Fruit fly (Drosophila melanogaster) whole organism, pupa: ENCODE measurements around the gene Dysb.

Experiments
- CG10348 ChIP-seq: fragments of 200-800 bp; sonication (Bioruptor generic); IDR thresholded peaks from 2 replicates; pipeline ENCODE4 v1.3.6; 2022; ENCODE audit warnings: missing biosample characterization, missing genetic modification characterization
- CG12605 ChIP-seq: fragments of 200-800 bp; sonication (Bioruptor generic); IDR thresholded peaks from 2 replicates; pipeline ENCODE4 v1.3.6; 2022; ENCODE audit warnings: missing biosample characterization, missing genetic modification characterization
- CG13204 ChIP-seq: fragments of 200-800 bp; sonication (Bioruptor generic); optimal IDR thresholded peaks from 2 replicates; lab custom pipeline; 2018; ENCODE audit warnings: missing biosample characterization, mild to moderate bottlenecking, missing genetic modification characterization, moderate library complexity
- CG14655 ChIP-seq: fragments of 200-800 bp; sonication (Bioruptor generic); optimal IDR thresholded peaks from 3 replicates; lab custom pipeline; 2017; ENCODE audit warnings: mild to moderate bottlenecking, missing biosample characterization, missing genetic modification reagents, missing genetic modification characterization
- CG15710 ChIP-seq: fragments of 200-800 bp; sonication (Bioruptor generic); optimal IDR thresholded peaks from 2 replicates; lab custom pipeline; 2018; ENCODE audit warnings: missing biosample characterization, mild to moderate bottlenecking, missing genetic modification characterization, moderate library complexity
- CG17806 ChIP-seq: fragments of 200-800 bp; sonication (Bioruptor generic); optimal IDR thresholded peaks from 2 replicates; lab custom pipeline; 2018; ENCODE audit warnings: missing biosample characterization, mild to moderate bottlenecking, missing genetic modification characterization, moderate library complexity
- CG32121 ChIP-seq: fragments of 200-800 bp; sonication (Bioruptor generic); IDR thresholded peaks from 2 replicates; pipeline ENCODE4 v1.3.6; 2022; ENCODE audit warnings: missing biosample characterization, missing genetic modification characterization
- CG34367 ChIP-seq: fragments of 200-800 bp; sonication (Bioruptor generic); optimal IDR thresholded peaks from 2 replicates; lab custom pipeline; 2018; ENCODE audit warnings: missing biosample characterization, mild to moderate bottlenecking, missing genetic modification characterization
- CG4496 ChIP-seq: fragments of 200-800 bp; sonication (Bioruptor generic); IDR thresholded peaks from 3 replicates; pipeline ENCODE4 v1.3.6; 2022; ENCODE audit warnings: missing biosample characterization, missing genetic modification characterization
- CG8159 ChIP-seq: fragments of 200-800 bp; sonication (Bioruptor generic); optimal IDR thresholded peaks from 3 replicates; lab custom pipeline; 2018; ENCODE audit warnings: missing biosample characterization, mild to moderate bottlenecking, missing genetic modification characterization, moderate library complexity
- CG8301 ChIP-seq: fragments of 200-800 bp; sonication (Bioruptor generic); optimal IDR thresholded peaks from 2 replicates; lab custom pipeline; 2018; ENCODE audit warnings: missing biosample characterization, mild to moderate bottlenecking, missing genetic modification characterization
- CG9948 ChIP-seq: fragments of 200-800 bp; sonication (Bioruptor generic); optimal IDR thresholded peaks from 2 replicates; lab custom pipeline; 2018; ENCODE audit warnings: missing biosample characterization, mild to moderate bottlenecking, missing genetic modification characterization, moderate library complexity
- D1 ChIP-seq: fragments of 200-800 bp; sonication (Bioruptor generic); optimal IDR thresholded peaks from 2 replicates; lab custom pipeline; 2018; ENCODE audit warnings: missing biosample characterization, mild to moderate bottlenecking, missing genetic modification characterization, moderate library complexity
- EcR ChIP-seq: fragments of 200-800 bp; sonication (Bioruptor generic); optimal IDR thresholded peaks from 3 replicates; lab custom pipeline; 2019; ENCODE audit warnings: missing biosample characterization, missing genetic modification characterization, mild to moderate bottlenecking, moderate library complexity, missing genetic modification reagents
- Ets98B ChIP-seq: fragments of 200-800 bp; sonication (Bioruptor generic); IDR thresholded peaks from 2 replicates; pipeline ENCODE4 v1.3.6; 2022; ENCODE audit warnings: missing biosample characterization, missing genetic modification characterization
- Pif1A ChIP-seq: fragments of 200-800 bp; sonication (Bioruptor generic); optimal IDR thresholded peaks from 3 replicates; lab custom pipeline; 2016; ENCODE audit warnings: missing biosample characterization, missing genetic modification characterization
- Pif1B ChIP-seq: fragments of 200-800 bp; sonication (Bioruptor generic); optimal IDR thresholded peaks from 3 replicates; lab custom pipeline; 2016; ENCODE audit warnings: missing biosample characterization, missing genetic modification characterization
- Snoo ChIP-seq: fragments of 200-800 bp; sonication (Bioruptor generic); optimal IDR thresholded peaks from 3 replicates; lab custom pipeline; 2017; ENCODE audit warnings: missing biosample characterization, mild to moderate bottlenecking, missing genetic modification characterization, inconsistent platforms
- fd96Ca ChIP-seq: fragments of 200-800 bp; sonication (Bioruptor generic); IDR thresholded peaks from 3 replicates; pipeline ENCODE4 v1.3.6; 2022; ENCODE audit warnings: missing biosample characterization, missing genetic modification characterization
- gl ChIP-seq: fragments of 200-800 bp; sonication (Bioruptor generic); optimal IDR thresholded peaks from 2 replicates; lab custom pipeline; 2018; ENCODE audit warnings: missing biosample characterization, mild to moderate bottlenecking, missing genetic modification characterization
- rn ChIP-seq: fragments of 200-800 bp; sonication (Bioruptor generic); IDR thresholded peaks from 2 replicates; pipeline ENCODE4 v1.3.6; 2022; ENCODE audit warnings: missing biosample characterization, missing genetic modification characterization

The Dysb gene

dm6 chr3L:18870027-18870426, 2.5 kb downstream of the Dysb start, which contains the start of gene Blos3:
Gene Blos3 (plus strand): TSS chr3L:18870224.
- TF ChIP-seq CG10348 (GFP tag; lab: Robert Waterston, UW) (no peak), CG32121 (GFP tag; lab: Robert Waterston, UW) (peak; percentile 63), CG13204 (GFP tag; lab: Kevin White, UChicago) (no peak), CG17806 (peak; percentile 32), CG15710 (peak; percentile 24), CG4496 (GFP tag; lab: Robert Waterston, UW) (peak; percentile 46; the same call in 2 of the 3 replicates), fd96Ca (GFP tag; lab: Robert Waterston, UW) (peak; percentile 65; the same call in 2 of the 3 replicates), CG9948 (tag; lab: Kevin White, UChicago) (peak; percentile 15)

- TF ChIP-seq EcR (no peak), Snoo (tag; lab: Kevin White, UChicago) (no peak), Pif1A (GFP tag; lab: Kevin White, UChicago) (no peak), fd96Ca (GFP tag; lab: Robert Waterston, UW) (no peak)
Measured at dm6 chr3L:18872440-18872839, 4.9 kb downstream of the Dysb start, which contains the start of the genes Rad9 and Uggt. Gene Rad9 (minus strand): TSS chr3L:18872553. Gene Uggt (plus strand): TSS chr3L:18872747.

DNA sequence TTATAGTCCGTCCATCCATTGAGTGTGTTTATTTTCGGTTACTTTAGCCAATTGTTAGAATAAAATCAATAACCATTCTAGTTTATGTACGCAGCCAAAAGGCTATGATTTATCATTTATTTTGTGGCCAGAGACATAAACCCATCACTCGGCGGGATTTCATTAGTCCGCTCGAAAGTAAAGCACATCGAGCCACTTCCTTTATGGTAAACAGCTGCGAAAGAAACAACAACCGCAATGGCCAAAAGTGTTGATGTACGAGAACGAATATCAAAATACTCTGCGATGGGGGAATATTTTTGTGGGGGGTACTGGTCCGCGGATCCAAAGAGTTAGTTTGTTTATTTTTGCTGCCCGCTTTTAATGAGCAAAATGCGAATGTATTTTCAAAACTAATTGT, 14.0 kb downstream of the Dysb start:
- no peak for TF ChIP-seq CG10348 (GFP tag; lab: Robert Waterston, UW)
- no peak for TF ChIP-seq Snoo (tag; lab: Kevin White, UChicago)
- no peak for TF ChIP-seq CG8301 (tag; lab: Kevin White, UChicago)
- no peak for TF ChIP-seq CG8159 (tag; lab: Kevin White, UChicago)
- no peak for TF ChIP-seq CG13204 (GFP tag; lab: Kevin White, UChicago)
- TF ChIP-seq EcR: no peak
- TF ChIP-seq Pif1B: no peak
- TF ChIP-seq CG32121 (GFP tag; lab: Robert Waterston, UW): no peak
- TF ChIP-seq CG14655: no peak
- no peak for TF ChIP-seq Ets98B
- TF ChIP-seq CG4496 (GFP tag; lab: Robert Waterston, UW): no peak
- no peak for TF ChIP-seq CG12605 (GFP tag; lab: Robert Waterston, UW)

DNA sequence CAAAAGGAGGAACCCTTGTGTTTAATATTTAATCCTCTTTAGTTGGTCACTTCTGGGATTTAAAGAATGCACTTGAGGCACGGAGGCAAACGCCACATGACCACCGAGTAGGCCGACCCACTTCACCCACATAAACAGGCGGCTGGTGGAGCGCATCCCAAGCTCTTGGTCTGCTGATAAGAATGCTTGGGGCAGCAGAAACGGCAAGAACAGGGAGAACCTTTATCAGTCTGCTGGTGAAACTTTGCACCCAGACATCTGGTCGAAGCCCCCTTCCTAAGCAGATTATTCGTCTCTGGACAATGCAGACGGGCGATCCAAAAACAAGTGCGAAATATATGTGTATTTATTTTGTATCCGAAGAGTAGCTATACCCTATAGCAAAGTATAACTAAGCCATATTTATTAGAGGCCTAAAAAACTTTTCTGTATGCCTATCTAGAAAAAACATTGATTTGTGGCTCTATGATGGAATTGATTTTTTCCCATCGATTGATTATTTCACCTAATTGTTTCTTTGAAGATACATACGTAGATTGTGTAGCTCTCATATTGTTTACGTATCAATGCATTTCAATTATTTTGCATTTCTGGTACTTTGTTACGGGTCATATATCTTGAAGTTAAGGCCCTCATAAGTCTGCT, 21.8 kb downstream of the Dysb start:
- no peak for TF ChIP-seq fd96Ca (GFP tag; lab: Robert Waterston, UW)
- TF ChIP-seq CG12605 (GFP tag; lab: Robert Waterston, UW): peak; percentile 56
- TF ChIP-seq Ets98B: peak; percentile 72
- peak; percentile 19 for TF ChIP-seq Pif1A (GFP tag; lab: Kevin White, UChicago)
- 0 out of 2 replicates have a peak, but pooled peaks have one; percentile 14 for TF ChIP-seq CG32121 (GFP tag; lab: Robert Waterston, UW)
- peak; percentile 71 for TF ChIP-seq EcR
- peak; percentile 26 for TF ChIP-seq CG8301 (tag; lab: Kevin White, UChicago)
- peak; percentile 47 for TF ChIP-seq CG8159 (tag; lab: Kevin White, UChicago)
- no peak for TF ChIP-seq CG34367 (tag; lab: Kevin White, UChicago)
- TF ChIP-seq CG14655: peak; percentile 36
- peak; percentile 4 for TF ChIP-seq CG17806
- peak; percentile 62 for TF ChIP-seq gl (tag; lab: Kevin White, UChicago)
- TF ChIP-seq CG10348 (GFP tag; lab: Robert Waterston, UW): no peak
- peak; percentile 16 for TF ChIP-seq Snoo (tag; lab: Kevin White, UChicago)
- peak; percentile 75; the same call in 2 of the 3 replicates for TF ChIP-seq CG4496 (GFP tag; lab: Robert Waterston, UW)

dm6 chr3L:18890283-18891175, 23.0 kb downstream of the Dysb start, which contains the start of gene CG3961:
Gene CG3961 (minus strand): TSS chr3L:18890483.
- TF ChIP-seq Snoo (tag; lab: Kevin White, UChicago) (peak; percentile 99), CG32121 (GFP tag; lab: Robert Waterston, UW) (peak; percentile 95), CG8159 (tag; lab: Kevin White, UChicago) (peak; percentile 98), rn (GFP tag; lab: Robert Waterston, UW) (peak; percentile 81), gl (tag; lab: Kevin White, UChicago) (peak; percentile 90), EcR (peak; percentile 70), CG14655 (peak; percentile 100), CG4496 (GFP tag; lab: Robert Waterston, UW) (peak; percentile 88), Pif1A (GFP tag; lab: Kevin White, UChicago) (peak; percentile 94), Pif1B (peak; percentile 96), CG8301 (tag; lab: Kevin White, UChicago) (peak; percentile 99), Ets98B (peak; percentile 80), CG17806 (peak; percentile 99), CG9948 (tag; lab: Kevin White, UChicago) (peak; percentile 99), CG12605 (GFP tag; lab: Robert Waterston, UW) (peak; percentile 81), CG13204 (GFP tag; lab: Kevin White, UChicago) (peak; percentile 94), CG34367 (tag; lab: Kevin White, UChicago) (peak; percentile 99), D1 (tag; lab: Kevin White, UChicago) (peak; percentile 98), CG10348 (GFP tag; lab: Robert Waterston, UW) (peak; percentile 69; the same call in 1 of the 2 replicates), CG15710 (peak; percentile 99), fd96Ca (GFP tag; lab: Robert Waterston, UW) (peak; percentile 65; the same call in 2 of the 3 replicates)
